Fruit fly (Drosophila melanogaster): Measurements from ENCODE around the gene CG12535.

DNA sequence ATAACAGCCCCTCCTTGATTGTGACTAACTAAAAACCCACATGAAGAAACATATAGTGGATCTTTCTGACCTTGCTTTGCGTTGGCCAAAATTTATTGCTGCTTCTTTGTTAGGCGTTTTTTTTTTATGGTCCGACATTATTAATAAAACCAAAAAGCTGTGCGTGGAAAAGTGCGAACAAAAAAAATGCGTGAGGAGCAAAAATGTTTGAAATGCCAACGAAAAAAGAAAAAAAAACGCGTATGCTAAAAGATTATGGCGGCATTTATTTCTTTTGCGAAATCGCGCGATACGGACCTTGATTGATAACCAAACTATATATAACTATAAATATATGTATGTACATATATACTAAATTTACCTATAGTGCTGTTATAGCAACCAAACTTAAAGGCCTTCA, 83.2 kb downstream of the CG12535 start:
- TF ChIP-seq brk (GFP tag; optimal IDR thresholded peaks at IDR 0.05) = no peak
- no peak for TF ChIP-seq br (GFP tag; optimal IDR thresholded peaks at IDR 0.05)
- TF ChIP-seq woc (GFP tag; optimal IDR thresholded peaks at IDR 0.05) = no peak
- TF ChIP-seq sv (GFP tag; optimal IDR thresholded peaks at IDR 0.05) = no peak
- no peak for TF ChIP-seq foxo (GFP tag; optimal IDR thresholded peaks at IDR 0.05)
- no peak for TF ChIP-seq Abd-B (GFP tag; optimal IDR thresholded peaks at IDR 0.05)
- no peak for TF ChIP-seq GATAd (GFP tag; optimal IDR thresholded peaks at IDR 0.05)
- no peak for TF ChIP-seq lola (GFP tag; optimal IDR thresholded peaks at IDR 0.05)
- TF ChIP-seq CG32264 (GFP tag; optimal IDR thresholded peaks at IDR 0.05) = no peak
- TF ChIP-seq CrebA (GFP tag; optimal IDR thresholded peaks at IDR 0.05; ENCODE audit: borderline replicate concordance) = no peak
- TF ChIP-seq pan (optimal IDR thresholded peaks at IDR 0.05) = no peak
- TF ChIP-seq h (GFP tag; optimal IDR thresholded peaks at IDR 0.05) = no peak
- TF ChIP-seq dsf (GFP tag; optimal IDR thresholded peaks at IDR 0.05; ENCODE audit: borderline replicate concordance) = no peak
